Worm (Caenorhabditis elegans) whole organism, early embryonic: ENCODE measurements around the gene rmd-6.
"Not testable (repeated sequence)": the region's sequence is repeated elsewhere in the genome, so short reads cannot be mapped to it uniquely, and the experiment has no call there.

ENCODE experiments used
- B0310.2 ChIP-seq: sonication (generic microtip); optimal IDR thresholded peaks from 2 replicates; lab custom pipeline; 2016; ENCODE audit warnings: mild to moderate bottlenecking, missing genetic modification characterization, missing compliant biosample characterization
- F13C5.2 ChIP-seq: sonication (generic microtip); optimal IDR thresholded peaks from 2 replicates; lab custom pipeline; 2017; ENCODE audit warnings: mild to moderate bottlenecking, missing genetic modification characterization, inconsistent platforms, missing compliant biosample characterization
- aly-1 ChIP-seq: sonication (generic microtip); optimal IDR thresholded peaks from 2 replicates; lab custom pipeline; 2016; ENCODE audit warnings: missing genetic modification characterization, missing compliant biosample characterization
- ama-1 ChIP-seq: fragments of 150-350 bp; optimal IDR thresholded peaks from 2 replicates; lab custom pipeline; 2014
- ceh-13 ChIP-seq: fragments of 200-800 bp; sonication (Bioruptor generic); optimal IDR thresholded peaks from 2 replicates; lab custom pipeline; 2018; ENCODE audit warnings: mild to moderate bottlenecking, missing genetic modification characterization, missing compliant biosample characterization
- ceh-36 ChIP-seq: sonication (generic microtip); optimal IDR thresholded peaks from 2 replicates; lab custom pipeline; 2016; ENCODE audit warnings: missing genetic modification characterization, inconsistent platforms, missing compliant biosample characterization
- ets-7 ChIP-seq: sonication (generic microtip); optimal IDR thresholded peaks from 2 replicates; lab custom pipeline; 2016; ENCODE audit warnings: missing genotype, missing genetic modification characterization, missing compliant biosample characterization
- flt-1 ChIP-seq: fragments of 200-800 bp; sonication (Bioruptor generic); IDR thresholded peaks from 2 replicates; pipeline ENCODE4 v1.3.6; 2022; ENCODE audit warnings: missing genetic modification characterization, missing compliant biosample characterization
- hmbx-1 ChIP-seq: sonication (generic microtip); optimal IDR thresholded peaks from 2 replicates; lab custom pipeline; 2016; ENCODE audit warnings: mild to moderate bottlenecking, missing genetic modification characterization, missing compliant biosample characterization
- hmg-4 ChIP-seq: fragments of 200-800 bp; sonication (Bioruptor generic); optimal IDR thresholded peaks from 2 replicates; lab custom pipeline; 2018; ENCODE audit warnings: mild to moderate bottlenecking, missing genetic modification characterization, missing compliant biosample characterization
- hnd-1 ChIP-seq: sonication (generic microtip); optimal IDR thresholded peaks from 2 replicates; lab custom pipeline; 2016; ENCODE audit warnings: missing genetic modification characterization, missing compliant biosample characterization
- pes-1 ChIP-seq: fragments of 200-800 bp; sonication (Bioruptor generic); IDR thresholded peaks from 2 replicates; pipeline ENCODE4 v1.3.6; 2022; ENCODE audit warnings: missing genetic modification reagents, missing genetic modification characterization, missing compliant biosample characterization
- scrt-1 ChIP-seq: fragments of 200-800 bp; sonication (Bioruptor generic); IDR thresholded peaks from 2 replicates; pipeline ENCODE4 v1.3.6; 2022; ENCODE audit warnings: missing genetic modification characterization, missing compliant biosample characterization
- sea-1 ChIP-seq: fragments of 200-800 bp; sonication (Bioruptor generic); conservative IDR thresholded peaks from 2 replicates; pipeline ENCODE4 v1.3.6; 2022; ENCODE audit warnings: missing genetic modification characterization, missing compliant biosample characterization
- tbx-11 ChIP-seq: fragments of 200-800 bp; sonication (Bioruptor generic); IDR thresholded peaks from 2 replicates; pipeline ENCODE4 v1.3.6; 2022; ENCODE audit warnings: missing genetic modification characterization, missing compliant biosample characterization
- tbx-37 ChIP-seq: fragments of 200-800 bp; sonication (Bioruptor generic); conservative IDR thresholded peaks from 2 replicates; pipeline ENCODE4 v1.3.6; 2022; ENCODE audit warnings: missing genetic modification reagents, missing genetic modification characterization, missing compliant biosample characterization
- tra-4 ChIP-seq: sonication (generic microtip); optimal IDR thresholded peaks from 2 replicates; lab custom pipeline; 2017; ENCODE audit warnings: missing genetic modification characterization, missing compliant biosample characterization

rmd-6 gene

ce11 chrIV:5068541-5068940 lies at the start of gene rmd-6, which contains the start of gene R13H9.6:
TSS of gene rmd-6 (plus strand) at chrIV:5068845.
TSS of gene R13H9.6 (minus strand) at chrIV:5068641.
- TF ChIP-seq hmg-4 (GFP tag; lab: Kevin White, UChicago); ama-1; hnd-1 (tag; lab: Kevin White, UChicago): not testable (repeated sequence)

- TF ChIP-seq pes-1 (GFP tag; lab: Robert Waterston, UW) (no peak), hmbx-1 (tag; lab: Kevin White, UChicago) (no peak), scrt-1 (no peak), ceh-36 (tag; lab: Kevin White, UChicago) (no peak), F13C5.2 (tag; lab: Kevin White, UChicago) (no peak), ama-1 (no peak), ceh-13 (GFP tag; lab: Kevin White, UChicago) (no peak), sea-1 (GFP tag; lab: Robert Waterston, UW) (no peak), aly-1 (no peak), flt-1 (no peak), B0310.2 (no peak), tbx-11 (GFP tag; lab: Robert Waterston, UW) (no peak), hmg-4 (GFP tag; lab: Kevin White, UChicago) (no peak), tra-4 (tag; lab: Kevin White, UChicago) (no peak), ets-7 (tag; lab: Kevin White, UChicago) (no peak)
Measured at ce11 chrIV:5020533-5020932, 48.1 kb upstream of the rmd-6 start, which contains the start of gene T28H11.8. TSS of gene T28H11.8 (minus strand) at chrIV:5020633.

- TF ChIP-seq sea-1 (GFP tag; lab: Robert Waterston, UW) (no peak), B0310.2 (no peak), ama-1 (no peak), tbx-37 (GFP tag; lab: Robert Waterston, UW) (no peak), hmbx-1 (tag; lab: Kevin White, UChicago) (no peak), ets-7 (tag; lab: Kevin White, UChicago) (no peak), aly-1 (no peak), tra-4 (tag; lab: Kevin White, UChicago) (no peak), ceh-36 (tag; lab: Kevin White, UChicago) (no peak), hmg-4 (GFP tag; lab: Kevin White, UChicago) (no peak), scrt-1 (no peak), flt-1 (no peak), tbx-11 (GFP tag; lab: Robert Waterston, UW) (no peak), F13C5.2 (tag; lab: Kevin White, UChicago) (no peak), ceh-13 (GFP tag; lab: Kevin White, UChicago) (no peak), pes-1 (GFP tag; lab: Robert Waterston, UW) (no peak), hnd-1 (tag; lab: Kevin White, UChicago) (no peak)
Measured at ce11 chrIV:5025646-5026045, 43.0 kb upstream of the rmd-6 start, which contains the start of gene C09B9.85. TSS of gene C09B9.85 (minus strand) at chrIV:5025746.

ce11 chrIV:5028978-5029377 lies 39.7 kb upstream of the rmd-6 start, which contains the start of the genes best-6 and C09B9.2:
TSS of gene best-6 (minus strand) at chrIV:5029078.
TSS of gene C09B9.2 (plus strand) at chrIV:5029291.
- TF ChIP-seq hnd-1 (tag; lab: Kevin White, UChicago): no peak
- TF ChIP-seq tbx-37 (GFP tag; lab: Robert Waterston, UW): no peak

- TF ChIP-seq ama-1 (no peak), B0310.2 (no peak), ceh-13 (GFP tag; lab: Kevin White, UChicago) (no peak), tbx-37 (GFP tag; lab: Robert Waterston, UW) (no peak), scrt-1 (no peak), ceh-36 (tag; lab: Kevin White, UChicago) (no peak), flt-1 (no peak), hmg-4 (GFP tag; lab: Kevin White, UChicago) (no peak), tra-4 (tag; lab: Kevin White, UChicago) (no peak), pes-1 (GFP tag; lab: Robert Waterston, UW) (no peak), ets-7 (tag; lab: Kevin White, UChicago) (no peak), aly-1 (no peak), hmbx-1 (tag; lab: Kevin White, UChicago) (no peak), hnd-1 (tag; lab: Kevin White, UChicago) (no peak), tbx-11 (GFP tag; lab: Robert Waterston, UW) (no peak)
Measured at ce11 chrIV:5031346-5031745, 37.3 kb upstream of the rmd-6 start.

ce11 chrIV:5033276-5033675 lies 35.4 kb upstream of the rmd-6 start, which contains the start of gene C09B9.4:
TSS of gene C09B9.4 (minus strand) at chrIV:5033376.
- TF ChIP-seq B0310.2 (no peak), F13C5.2 (tag; lab: Kevin White, UChicago) (no peak), sea-1 (GFP tag; lab: Robert Waterston, UW) (no peak), tbx-37 (GFP tag; lab: Robert Waterston, UW) (no peak), hmbx-1 (tag; lab: Kevin White, UChicago) (no peak), ceh-36 (tag; lab: Kevin White, UChicago) (no peak), aly-1 (no peak), hmg-4 (GFP tag; lab: Kevin White, UChicago) (no peak), ets-7 (tag; lab: Kevin White, UChicago) (no peak), tra-4 (tag; lab: Kevin White, UChicago) (no peak), ama-1 (no peak)

ce11 chrIV:5037489-5037888 lies 31.2 kb upstream of the rmd-6 start, which contains the start of gene C09B9.1:
TSS of gene C09B9.1 (plus strand) at chrIV:5037789.
- TF ChIP-seq tbx-37 (GFP tag; lab: Robert Waterston, UW) (no peak), pes-1 (GFP tag; lab: Robert Waterston, UW) (no peak), hnd-1 (tag; lab: Kevin White, UChicago) (no peak), flt-1 (no peak), hmg-4 (GFP tag; lab: Kevin White, UChicago) (no peak), hmbx-1 (tag; lab: Kevin White, UChicago) (no peak), tbx-11 (GFP tag; lab: Robert Waterston, UW) (no peak), aly-1 (no peak), scrt-1 (no peak)
